Fruit fly (Drosophila melanogaster) whole organism, embryonic: ENCODE data around the gene CG7810.

ENCODE experiments used
- Abd-B ChIP-seq: fragments of 200-800 bp; sonication (Bioruptor generic); optimal IDR thresholded peaks from 2 replicates; lab custom pipeline; 2018; ENCODE audit warnings: missing biosample characterization, mild to moderate bottlenecking, missing genetic modification characterization, moderate library complexity
- Aef1 ChIP-seq: fragments of 200-800 bp; sonication (Bioruptor generic); IDR thresholded peaks from 3 replicates; pipeline ENCODE4 v1.3.6; 2022; ENCODE audit warnings: missing biosample characterization, missing genetic modification characterization
- Awh ChIP-seq: fragments of 200-800 bp; sonication (Bioruptor generic); IDR thresholded peaks from 2 replicates; pipeline ENCODE4, ENCODE4 v1.3.6; 2022; ENCODE audit warnings: missing biosample characterization, missing genetic modification characterization
- Bteb2 ChIP-seq: fragments of 200-800 bp; sonication (Bioruptor generic); optimal IDR thresholded peaks from 2 replicates; lab custom pipeline; 2016; ENCODE audit warnings: missing biosample characterization, missing genetic modification characterization
- CG10209 ChIP-seq: fragments of 200-800 bp; sonication (Bioruptor generic); optimal IDR thresholded peaks from 3 replicates; lab custom pipeline; 2017; ENCODE audit warnings: missing biosample characterization, mild to moderate bottlenecking, missing genetic modification characterization, missing genetic modification reagents
- CG10267 ChIP-seq: fragments of 200-800 bp; sonication (Bioruptor generic); optimal IDR thresholded peaks from 2 replicates; lab custom pipeline; 2018; ENCODE audit warnings: missing biosample characterization, mild to moderate bottlenecking, missing genetic modification characterization, moderate library complexity
- CG11695 ChIP-seq: fragments of 200-800 bp; sonication (Bioruptor generic); IDR thresholded peaks from 3 replicates; pipeline ENCODE4 v1.3.6; 2022; ENCODE audit warnings: missing biosample characterization, missing genetic modification characterization
- CG12104 ChIP-seq: fragments of 200-800 bp; sonication (Bioruptor generic); optimal IDR thresholded peaks from 3 replicates; lab custom pipeline; 2016; ENCODE audit warnings: missing biosample characterization, missing genetic modification characterization
- CG12155 ChIP-seq: fragments of 200-800 bp; sonication (Bioruptor generic); optimal IDR thresholded peaks from 3 replicates; lab custom pipeline; 2016; ENCODE audit warnings: missing biosample characterization, missing genetic modification characterization
- CG12744 ChIP-seq: fragments of 200-800 bp; sonication (Bioruptor generic); optimal IDR thresholded peaks from 2 replicates; lab custom pipeline; 2016; ENCODE audit warnings: missing biosample characterization, missing genetic modification characterization
- CG13123 ChIP-seq: fragments of 200-800 bp; sonication (Bioruptor generic); optimal IDR thresholded peaks from 2 replicates; lab custom pipeline; 2016; ENCODE audit warnings: missing biosample characterization, missing genetic modification characterization
- CG14441 ChIP-seq: fragments of 200-800 bp; sonication (Bioruptor generic); IDR thresholded peaks from 2 replicates; pipeline ENCODE4 v1.3.6; 2022; ENCODE audit warnings: missing biosample characterization, missing genetic modification characterization
- CG14860 ChIP-seq: fragments of 200-800 bp; sonication (Bioruptor generic); IDR thresholded peaks from 3 replicates; pipeline ENCODE4 v1.3.6; 2022; ENCODE audit warnings: missing biosample characterization, missing genetic modification characterization; ENCODE audit not compliant: partially characterized antibody
- CG15073 ChIP-seq: fragments of 200-800 bp; sonication (Bioruptor generic); optimal IDR thresholded peaks from 2 replicates; lab custom pipeline; 2016; ENCODE audit warnings: missing biosample characterization, missing genetic modification characterization
- CG15696 ChIP-seq: fragments of 200-800 bp; sonication (Bioruptor generic); optimal IDR thresholded peaks from 2 replicates; lab custom pipeline; 2019; ENCODE audit warnings: missing biosample characterization, mild to moderate bottlenecking, missing genetic modification characterization, moderate library complexity
- CG17829 ChIP-seq: fragments of 200-800 bp; optimal IDR thresholded peaks from 2 replicates; lab custom pipeline; 2019; ENCODE audit warnings: missing biosample characterization, mild to moderate bottlenecking, missing genetic modification characterization, moderate library complexity
- CG18476 ChIP-seq: fragments of 200-800 bp; sonication (Bioruptor generic); optimal IDR thresholded peaks from 2 replicates; lab custom pipeline; 2016; ENCODE audit warnings: missing biosample characterization, mild to moderate bottlenecking, missing genetic modification characterization
- CG2889 ChIP-seq: fragments of 200-800 bp; sonication (Bioruptor generic); IDR thresholded peaks from 3 replicates; pipeline ENCODE4 v1.3.6; 2022; ENCODE audit warnings: missing biosample characterization, missing genetic modification characterization
- CG6689 ChIP-seq: fragments of 200-800 bp; sonication (Bioruptor generic); IDR thresholded peaks from 2 replicates; pipeline ENCODE4 v1.3.6; 2022; ENCODE audit warnings: missing biosample characterization, missing genetic modification characterization
- CG6765 ChIP-seq: fragments of 200-800 bp; sonication (Bioruptor generic); optimal IDR thresholded peaks from 3 replicates; lab custom pipeline; 2017; ENCODE audit warnings: missing biosample characterization, mild to moderate bottlenecking, missing genetic modification characterization
- CG7372 ChIP-seq: fragments of 200-800 bp; sonication (Bioruptor generic); IDR thresholded peaks from 2 replicates; pipeline ENCODE4 v1.3.6; 2022; ENCODE audit warnings: missing biosample characterization, missing genetic modification characterization
- CG7556 ChIP-seq: fragments of 200-800 bp; sonication (Bioruptor generic); optimal IDR thresholded peaks from 2 replicates; lab custom pipeline; 2017; ENCODE audit warnings: missing biosample characterization, mild to moderate bottlenecking, missing genetic modification characterization
- CG9609 ChIP-seq: fragments of 200-800 bp; sonication (Bioruptor generic); optimal IDR thresholded peaks from 3 replicates; lab custom pipeline; 2016; ENCODE audit warnings: missing biosample characterization, missing genetic modification characterization
- CkIIα-i1 ChIP-seq: fragments of 200-800 bp; sonication (Bioruptor generic); IDR thresholded peaks from 2 replicates; pipeline ENCODE4 v1.3.6; 2022; ENCODE audit warnings: missing biosample characterization, missing genetic modification characterization
- Dp ChIP-seq: fragments of 200-800 bp; sonication (Bioruptor generic); optimal IDR thresholded peaks from 2 replicates; lab custom pipeline; 2018; ENCODE audit warnings: missing biosample characterization, mild to moderate bottlenecking, missing genetic modification characterization, moderate library complexity
- E2f1 ChIP-seq: fragments of 200-800 bp; sonication (Bioruptor generic); IDR thresholded peaks from 2 replicates; pipeline ENCODE4 v1.3.6; 2022; ENCODE audit warnings: missing biosample characterization, missing genetic modification characterization
- Eip74EF ChIP-seq, 2 experiments: fragments of 200-800 bp in 1 of 2; fragments of >200 bp in 1 of 2; sonication (Bioruptor generic) in 1 of 2; optimal IDR thresholded peaks; 2 replicates each; lab custom pipeline; 2017 to 2019; ENCODE audit warnings: missing biosample characterization in 2 of 2, missing genetic modification characterization in 2 of 2, mild to moderate bottlenecking in 1 of 2, moderate library complexity in 1 of 2
- HLH3B ChIP-seq: fragments of 200-800 bp; sonication (Bioruptor generic); IDR thresholded peaks from 2 replicates; pipeline ENCODE4 v1.3.6; 2022; ENCODE audit warnings: missing biosample characterization, missing genetic modification characterization
- Hmx ChIP-seq: fragments of 200-800 bp; sonication (Bioruptor generic); optimal IDR thresholded peaks from 2 replicates; lab custom pipeline; 2016; ENCODE audit warnings: missing biosample characterization, missing genetic modification characterization
- Hr78 ChIP-seq, 2 experiments: fragments of 200-800 bp in 1 of 2; fragments of >200 bp in 1 of 2; sonication (Bioruptor generic) in 1 of 2; optimal IDR thresholded peaks; 2 replicates each; lab custom pipeline; 2017 to 2019; ENCODE audit warnings: missing biosample characterization in 2 of 2, missing genetic modification characterization in 2 of 2, mild to moderate bottlenecking in 1 of 2, moderate library complexity in 1 of 2
- Lpt ChIP-seq: fragments of >200 bp; optimal IDR thresholded peaks from 2 replicates; lab custom pipeline; 2018; ENCODE audit warnings: missing biosample characterization, missing genetic modification characterization
- Myb ChIP-seq: fragments of 200-800 bp; sonication (Bioruptor generic); optimal IDR thresholded peaks from 2 replicates; lab custom pipeline; 2016; ENCODE audit warnings: missing biosample characterization, missing genetic modification characterization
- Nf-YC ChIP-seq: fragments of 200-800 bp; optimal IDR thresholded peaks from 3 replicates; lab custom pipeline; 2019; ENCODE audit warnings: missing biosample characterization, mild to moderate bottlenecking, missing genetic modification characterization, moderate library complexity
- Oaz ChIP-seq: fragments of 200-800 bp; sonication (Bioruptor generic); IDR thresholded peaks from 2 replicates; pipeline ENCODE4 v1.3.6; 2022; ENCODE audit warnings: missing biosample characterization, missing genetic modification characterization
- Oli ChIP-seq: fragments of 200-800 bp; sonication (Bioruptor generic); optimal IDR thresholded peaks from 2 replicates; lab custom pipeline; 2018; ENCODE audit warnings: missing biosample characterization, mild to moderate bottlenecking, missing genetic modification characterization, moderate library complexity
- Opbp ChIP-seq: fragments of 200-800 bp; sonication (Bioruptor generic); IDR thresholded peaks from 3 replicates; pipeline ENCODE4 v1.3.6; 2022; ENCODE audit warnings: missing biosample characterization, missing genetic modification characterization; ENCODE audit not compliant: partially characterized antibody
- YL-1 ChIP-seq: fragments of 200-800 bp; sonication (Bioruptor generic); optimal IDR thresholded peaks from 3 replicates; lab custom pipeline; 2017; ENCODE audit warnings: missing biosample characterization, mild to moderate bottlenecking, missing genetic modification characterization
- bab2 ChIP-seq: fragments of 200-800 bp; sonication (Bioruptor generic); optimal IDR thresholded peaks from 2 replicates; lab custom pipeline; 2016; ENCODE audit warnings: missing biosample characterization, missing genetic modification characterization
- chn ChIP-seq: fragments of 200-800 bp; sonication (Bioruptor generic); optimal IDR thresholded peaks from 2 replicates; lab custom pipeline; 2016; ENCODE audit warnings: missing biosample characterization, missing genetic modification characterization
- dmrt11E ChIP-seq: fragments of 200-800 bp; sonication (Bioruptor generic); optimal IDR thresholded peaks from 3 replicates; lab custom pipeline; 2018; ENCODE audit warnings: missing biosample characterization, mild to moderate bottlenecking, missing genetic modification characterization, moderate library complexity
- gsb-n ChIP-seq: fragments of 200-800 bp; sonication (Bioruptor generic); optimal IDR thresholded peaks from 3 replicates; lab custom pipeline; 2018; ENCODE audit warnings: missing biosample characterization, mild to moderate bottlenecking, missing genetic modification characterization
- hbn ChIP-seq: fragments of 200-800 bp; sonication (Bioruptor generic); IDR thresholded peaks from 2 replicates; pipeline ENCODE4 v1.3.6; 2022; ENCODE audit warnings: missing biosample characterization, missing genetic modification characterization; ENCODE audit not compliant: partially characterized antibody
- nau ChIP-seq: fragments of 200-800 bp; sonication (Bioruptor generic); optimal IDR thresholded peaks from 3 replicates; lab custom pipeline; 2017; ENCODE audit warnings: missing biosample characterization, mild to moderate bottlenecking, missing genetic modification characterization, missing genetic modification reagents
- pfk ChIP-seq: fragments of 200-800 bp; sonication (Bioruptor generic); optimal IDR thresholded peaks from 2 replicates; lab custom pipeline; 2018; ENCODE audit warnings: missing biosample characterization, mild to moderate bottlenecking, missing genetic modification characterization, moderate library complexity
- sens ChIP-seq: fragments of 200-800 bp; sonication (Bioruptor generic); peaks from one replicate; lab custom pipeline; 2016; ENCODE audit warnings: missing biosample characterization, missing genetic modification characterization
- shn ChIP-seq: fragments of 200-800 bp; sonication (Bioruptor generic); optimal IDR thresholded peaks from 3 replicates; lab custom pipeline; 2016; ENCODE audit warnings: missing biosample characterization, missing genetic modification characterization
- so ChIP-seq: fragments of 200-800 bp; sonication (Bioruptor generic); IDR thresholded peaks from 3 replicates; pipeline ENCODE4 v1.3.6; 2022; ENCODE audit warnings: missing biosample characterization, missing genetic modification characterization
- tin ChIP-seq: fragments of 200-800 bp; sonication (Bioruptor generic); optimal IDR thresholded peaks from 3 replicates; lab custom pipeline; 2016; ENCODE audit warnings: missing biosample characterization, missing genetic modification characterization
- tna ChIP-seq: fragments of 200-800 bp; sonication (Bioruptor generic); IDR thresholded peaks from 2 replicates; pipeline ENCODE4 v1.3.6; 2022; ENCODE audit warnings: missing biosample characterization, missing genetic modification characterization; ENCODE audit not compliant: partially characterized antibody
- trem ChIP-seq: fragments of 200-800 bp; optimal IDR thresholded peaks from 3 replicates; lab custom pipeline; 2019; ENCODE audit warnings: missing biosample characterization, mild to moderate bottlenecking, missing genetic modification characterization, moderate library complexity
- unpg ChIP-seq: fragments of 200-800 bp; sonication (Bioruptor generic); optimal IDR thresholded peaks from 3 replicates; lab custom pipeline; 2018; ENCODE audit warnings: missing biosample characterization, mild to moderate bottlenecking, missing genetic modification characterization, moderate library complexity
- vvl ChIP-seq: fragments of 200-800 bp; sonication (Bioruptor generic); IDR thresholded peaks from 2 replicates; pipeline ENCODE4 v1.3.6; 2022; ENCODE audit warnings: missing biosample characterization, missing genetic modification characterization

The CG7810 gene

DNA sequence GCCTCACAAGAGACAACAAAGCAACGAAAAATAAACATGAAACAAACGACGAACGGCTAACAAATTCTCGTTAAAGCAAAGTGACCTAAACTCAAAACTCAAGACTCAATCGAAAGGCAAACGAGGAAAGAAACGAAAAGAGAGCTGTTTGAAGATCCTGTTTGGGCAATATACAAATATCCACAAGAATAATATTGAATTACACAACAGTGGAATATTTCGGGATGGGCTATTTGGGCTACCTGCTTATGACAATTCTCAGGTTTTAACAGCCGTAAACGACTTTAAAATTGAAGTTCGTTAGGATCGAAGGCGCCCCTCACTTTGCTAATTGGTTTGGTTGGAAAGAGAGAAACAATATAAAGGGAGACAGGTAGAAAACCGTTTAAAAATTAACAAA is 34.7 kb downstream of the CG7810 start (continued):
- no peak for TF ChIP-seq CG7556
- no peak for TF ChIP-seq CG15073 (GFP tag; lab: Kevin White, UChicago)
- TF ChIP-seq unpg, result no peak
- TF ChIP-seq Myb (GFP tag; lab: Kevin White, UChicago), result no peak
- TF ChIP-seq CG6689 (GFP tag; lab: Robert Waterston, UW), result no peak
- TF ChIP-seq Awh (GFP tag; lab: Robert Waterston, UW), result no peak
- TF ChIP-seq pfk (GFP tag; lab: Kevin White, UChicago), result no peak
- no peak for TF ChIP-seq shn
- TF ChIP-seq Opbp (GFP tag; lab: Robert Waterston, UW), result no peak
- TF ChIP-seq CG12104 (GFP tag; lab: Kevin White, UChicago), result no peak
- no peak for TF ChIP-seq HLH3B (GFP tag; lab: Robert Waterston, UW)
- TF ChIP-seq Lpt (GFP tag; lab: Kevin White, UChicago), result no peak
- no peak for TF ChIP-seq tin (GFP tag; lab: Kevin White, UChicago)
- no peak for TF ChIP-seq bab2 (GFP tag; lab: Kevin White, UChicago)
- no peak for TF ChIP-seq CG17829 (tag; lab: Kevin White, UChicago)
- TF ChIP-seq vvl (GFP tag; lab: Robert Waterston, UW), result no peak
- no peak for TF ChIP-seq CG18476
- no peak for TF ChIP-seq CG12155
- no peak for TF ChIP-seq CG14441 (GFP tag; lab: Robert Waterston, UW)
- peak; percentile 81 for TF ChIP-seq sens (GFP tag; lab: Kevin White, UChicago)
- no peak for TF ChIP-seq Abd-B
- peak; percentile 3 for TF ChIP-seq CG12744
- TF ChIP-seq CkIIα-i1, result no peak
- no peak for TF ChIP-seq CG6765 (GFP tag; lab: Kevin White, UChicago)
- TF ChIP-seq CG15696 (tag; lab: Kevin White, UChicago), result peak; percentile 85
- TF ChIP-seq CG2889 (GFP tag; lab: Robert Waterston, UW), result no peak
- TF ChIP-seq CG7372 (GFP tag; lab: Robert Waterston, UW), result no peak
- TF ChIP-seq CG14860 (GFP tag; lab: Robert Waterston, UW), result no peak
- no peak for TF ChIP-seq YL-1 (GFP tag; lab: Kevin White, UChicago)
- no peak for TF ChIP-seq CG11695
- peak; percentile 70 for TF ChIP-seq dmrt11E (tag; lab: Kevin White, UChicago)
- no peak for TF ChIP-seq hbn (GFP tag; lab: Robert Waterston, UW)
- no peak for TF ChIP-seq CG10267 (tag; lab: Kevin White, UChicago)
- TF ChIP-seq Bteb2, result no peak
- TF ChIP-seq CG9609 (GFP tag; lab: Kevin White, UChicago), result no peak
- TF ChIP-seq Nf-YC (tag; lab: Kevin White, UChicago), result no peak
- no peak for TF ChIP-seq Hmx (GFP tag; lab: Kevin White, UChicago)
- TF ChIP-seq Aef1 (GFP tag; lab: Robert Waterston, UW), result no peak
- no peak for TF ChIP-seq so
- TF ChIP-seq CG10209 (GFP tag; lab: Kevin White, UChicago), result peak; percentile 44
- no peak for TF ChIP-seq Eip74EF (GFP tag; optimal IDR thresholded peaks at IDR 0.05; lab: Kevin White, UChicago)
- TF ChIP-seq trem (tag; lab: Kevin White, UChicago), result no peak
- no peak for TF ChIP-seq tna (GFP tag; lab: Robert Waterston, UW)
- TF ChIP-seq Hr78 (GFP tag; optimal IDR thresholded peaks at IDR 0.05; lab: Kevin White, UChicago), result no peak
- TF ChIP-seq Oli (tag; lab: Kevin White, UChicago), result no peak
- TF ChIP-seq nau (GFP tag; lab: Kevin White, UChicago), result no peak
- peak; percentile 7 for TF ChIP-seq gsb-n (tag; lab: Kevin White, UChicago)
- TF ChIP-seq CG13123, result no peak
- TF ChIP-seq Oaz, result no peak
- TF ChIP-seq chn (GFP tag; lab: Kevin White, UChicago), result no peak
- no peak for TF ChIP-seq E2f1 (GFP tag; lab: Robert Waterston, UW)
- TF ChIP-seq Dp (GFP tag; lab: Kevin White, UChicago), result no peak
